Worm (Caenorhabditis elegans): ENCODE measurements around the gene F44E7.7.

DNA sequence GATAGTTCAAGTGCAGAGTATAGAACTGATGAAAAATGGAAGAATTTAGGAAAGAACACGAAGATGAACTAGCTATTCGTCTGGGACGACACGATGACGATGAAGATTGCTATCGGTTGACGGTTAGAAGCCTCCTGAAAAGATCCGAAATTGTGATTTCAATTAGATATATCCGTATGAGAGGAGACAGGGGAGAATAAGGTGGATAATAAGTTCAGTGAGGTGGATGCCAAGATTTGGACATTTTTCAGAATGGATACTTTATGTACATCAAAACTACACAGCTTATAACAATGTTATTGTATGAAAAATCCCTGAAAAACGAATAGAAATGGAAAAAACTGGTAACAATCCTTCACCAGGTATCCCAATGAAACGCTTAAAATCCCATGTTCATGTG, 12.9 kb upstream of the F44E7.7 start, which contains the start of gene nstp-3:
- TF ChIP-seq him-1 (tag; optimal IDR thresholded peaks at IDR 0.05) (no peak), dao-5 (tag; optimal IDR thresholded peaks at IDR 0.05) (no peak), W03F9.2 (tag; optimal IDR thresholded peaks at IDR 0.05) (no peak)

All from whole organism, L4/young adult.